Fruit fly (Drosophila melanogaster): ENCODE data around the gene CG18787.

- TF ChIP-seq Dip3 (GFP tag; optimal IDR thresholded peaks at IDR 0.05), result peak; percentile 78
- peak; percentile 89 for TF ChIP-seq HHEX (GFP tag; optimal IDR thresholded peaks at IDR 0.05)
- peak; percentile 32 for TF ChIP-seq CG17186 (GFP tag; optimal IDR thresholded peaks at IDR 0.05)
These were observed 11.9 kb upstream of the CG18787 start for dm6 chr2L:12010877-12011666.

All from whole organism, embryonic.